Fruit fly (Drosophila melanogaster) whole organism, embryonic: ENCODE results near the gene CG4991.

Experiments used
- Atf6 ChIP-seq: fragments of 200-800 bp; sonication (Bioruptor generic); IDR thresholded peaks from 2 replicates; pipeline ENCODE4 v1.3.6; 2022; ENCODE audit warnings: missing biosample characterization, missing genetic modification characterization
- CG10209 ChIP-seq: fragments of 200-800 bp; sonication (Bioruptor generic); optimal IDR thresholded peaks from 3 replicates; lab custom pipeline; 2017; ENCODE audit warnings: missing biosample characterization, mild to moderate bottlenecking, missing genetic modification characterization, missing genetic modification reagents
- CG10366 ChIP-seq: fragments of 200-800 bp; sonication (Bioruptor generic); IDR thresholded peaks from 2 replicates; pipeline ENCODE4 v1.3.6; 2022; ENCODE audit warnings: missing biosample characterization, missing genetic modification characterization
- CG10654 ChIP-seq: fragments of 200-800 bp; sonication (Bioruptor generic); optimal IDR thresholded peaks from 2 replicates; lab custom pipeline; 2016; ENCODE audit warnings: missing biosample characterization, missing genetic modification characterization
- CG11085 ChIP-seq: fragments of 200-800 bp; sonication (Bioruptor generic); IDR thresholded peaks from 2 replicates; pipeline ENCODE4 v1.3.6; 2022; ENCODE audit warnings: missing biosample characterization, missing genetic modification characterization
- CG13296 ChIP-seq: fragments of 200-800 bp; sonication (Bioruptor generic); optimal IDR thresholded peaks from 3 replicates; lab custom pipeline; 2018; ENCODE audit warnings: missing biosample characterization, mild to moderate bottlenecking, missing genetic modification characterization
- CG13424 ChIP-seq: fragments of 200-800 bp; sonication (Bioruptor generic); optimal IDR thresholded peaks from 2 replicates; lab custom pipeline; 2019; ENCODE audit warnings: missing biosample characterization, mild to moderate bottlenecking, missing genetic modification characterization, moderate library complexity
- CG14441 ChIP-seq: fragments of 200-800 bp; sonication (Bioruptor generic); IDR thresholded peaks from 2 replicates; pipeline ENCODE4 v1.3.6; 2022; ENCODE audit warnings: missing biosample characterization, missing genetic modification characterization
- CG15011 ChIP-seq: fragments of 200-800 bp; sonication (Bioruptor generic); optimal IDR thresholded peaks from 3 replicates; lab custom pipeline; 2018; ENCODE audit warnings: missing biosample characterization, mild to moderate bottlenecking, missing genetic modification characterization
- CG15073 ChIP-seq: fragments of 200-800 bp; sonication (Bioruptor generic); optimal IDR thresholded peaks from 2 replicates; lab custom pipeline; 2016; ENCODE audit warnings: missing biosample characterization, missing genetic modification characterization
- CG2199 ChIP-seq: fragments of 200-800 bp; sonication (Bioruptor generic); IDR thresholded peaks from 3 replicates; pipeline ENCODE4 v1.3.6; 2022; ENCODE audit warnings: missing biosample characterization, missing genetic modification characterization
- CG30020 ChIP-seq: fragments of 200-800 bp; optimal IDR thresholded peaks from 2 replicates; lab custom pipeline; 2019; ENCODE audit warnings: missing biosample characterization, mild to moderate bottlenecking, missing genetic modification characterization, moderate library complexity
- CG3838 ChIP-seq: fragments of 200-800 bp; sonication (Bioruptor generic); optimal IDR thresholded peaks from 3 replicates; lab custom pipeline; 2016; ENCODE audit warnings: missing biosample characterization, missing genetic modification characterization
- CG4360 ChIP-seq: fragments of 200-800 bp; sonication (Bioruptor generic); IDR thresholded peaks from 2 replicates; pipeline ENCODE4 v1.3.6; 2022; ENCODE audit warnings: missing biosample characterization, missing genetic modification characterization
- CG7987 ChIP-seq: fragments of 200-800 bp; sonication (Bioruptor generic); optimal IDR thresholded peaks from 2 replicates; lab custom pipeline; 2018; ENCODE audit warnings: missing biosample characterization, mild to moderate bottlenecking, missing genetic modification characterization, moderate library complexity
- CG8290 ChIP-seq, 3 experiments: fragments of 200-800 bp; sonication (Bioruptor generic); optimal IDR thresholded peaks; 2 replicates each; lab custom pipeline; 2016 to 2019; ENCODE audit warnings: missing biosample characterization in 3 of 3, missing genetic modification characterization in 3 of 3, mild to moderate bottlenecking in 2 of 3, moderate library complexity in 1 of 3
- CG8478 ChIP-seq: fragments of >200 bp; optimal IDR thresholded peaks from 2 replicates; lab custom pipeline; 2018
- CG8924 ChIP-seq: fragments of 200-800 bp; optimal IDR thresholded peaks from 3 replicates; lab custom pipeline; 2019; ENCODE audit warnings: missing biosample characterization, mild to moderate bottlenecking, missing genetic modification characterization, moderate library complexity
- CG9437 ChIP-seq: fragments of 200-800 bp; sonication (Bioruptor generic); optimal IDR thresholded peaks from 2 replicates; lab custom pipeline; 2018; ENCODE audit warnings: missing biosample characterization, mild to moderate bottlenecking, missing genetic modification characterization
- CG9727 ChIP-seq: fragments of 200-800 bp; sonication (Bioruptor generic); optimal IDR thresholded peaks from 3 replicates; lab custom pipeline; 2017; ENCODE audit warnings: missing biosample characterization, mild to moderate bottlenecking, missing genetic modification characterization
- CG9932 ChIP-seq: fragments of 200-800 bp; sonication (Bioruptor generic); IDR thresholded peaks from 2 replicates; pipeline ENCODE4 v1.3.6; 2022; ENCODE audit warnings: missing biosample characterization, missing genetic modification characterization
- Doc2 ChIP-seq: fragments of 200-800 bp; sonication (Bioruptor generic); IDR thresholded peaks from 2 replicates; pipeline ENCODE4 v1.3.6; 2022; ENCODE audit warnings: missing biosample characterization, missing genetic modification characterization
- E2f1 ChIP-seq: fragments of 200-800 bp; sonication (Bioruptor generic); IDR thresholded peaks from 2 replicates; pipeline ENCODE4 v1.3.6; 2022; ENCODE audit warnings: missing biosample characterization, missing genetic modification characterization
- HHEX ChIP-seq: fragments of 200-800 bp; sonication (Bioruptor generic); optimal IDR thresholded peaks from 3 replicates; lab custom pipeline; 2017; ENCODE audit warnings: missing biosample characterization, mild to moderate bottlenecking, missing genetic modification characterization, missing genetic modification reagents
- HLH4C ChIP-seq: fragments of 200-800 bp; sonication (Bioruptor generic); IDR thresholded peaks from 3 replicates; pipeline ENCODE4 v1.3.6; 2022; ENCODE audit warnings: missing biosample characterization, missing genetic modification characterization; ENCODE audit not compliant: partially characterized antibody
- HLHmδ ChIP-seq: fragments of 200-800 bp; sonication (Bioruptor generic); optimal IDR thresholded peaks from 2 replicates; lab custom pipeline; 2018; ENCODE audit warnings: missing biosample characterization, mild to moderate bottlenecking, missing genetic modification characterization, moderate library complexity
- HmgD ChIP-seq: fragments of 200-800 bp; sonication (Bioruptor generic); optimal IDR thresholded peaks from 3 replicates; lab custom pipeline; 2016; ENCODE audit warnings: missing biosample characterization, missing genetic modification characterization
- Hr3 ChIP-seq: fragments of 200-800 bp; sonication (Bioruptor generic); optimal IDR thresholded peaks from 3 replicates; lab custom pipeline; 2016; ENCODE audit warnings: missing biosample characterization, missing genetic modification characterization
- Hr51 ChIP-seq, 2 experiments: fragments of 200-800 bp; sonication (Bioruptor generic); optimal IDR thresholded peaks; 2 replicates in 1 of 2; 3 replicates in 1 of 2; lab custom pipeline; 2016 to 2018; ENCODE audit warnings: missing biosample characterization in 2 of 2, missing genetic modification characterization in 2 of 2, mild to moderate bottlenecking in 1 of 2, moderate library complexity in 1 of 2
- Lhr ChIP-seq: fragments of 200-800 bp; sonication (Bioruptor generic); optimal IDR thresholded peaks from 3 replicates; lab custom pipeline; 2017; ENCODE audit warnings: mild to moderate bottlenecking, missing biosample characterization, missing genetic modification reagents, missing genetic modification characterization
- MTF-1 ChIP-seq: fragments of 200-800 bp; sonication (Bioruptor generic); optimal IDR thresholded peaks from 2 replicates; lab custom pipeline; 2018; ENCODE audit warnings: missing biosample characterization, mild to moderate bottlenecking, missing genetic modification characterization, borderline replicate concordance
- Mrtf ChIP-seq: fragments of 200-800 bp; sonication (Bioruptor generic); IDR thresholded peaks from 3 replicates; pipeline ENCODE4 v1.3.6; 2022; ENCODE audit warnings: missing biosample characterization, missing genetic modification characterization
- NC2β ChIP-seq: fragments of 200-800 bp; sonication (Bioruptor generic); optimal IDR thresholded peaks from 2 replicates; lab custom pipeline; 2016; ENCODE audit warnings: missing biosample characterization, missing genetic modification characterization
- NFAT ChIP-seq: fragments of 200-800 bp; sonication (Bioruptor generic); IDR thresholded peaks from 2 replicates; pipeline ENCODE4 v1.3.6; 2022; ENCODE audit warnings: missing biosample characterization, missing genetic modification characterization
- Nf-YA ChIP-seq: fragments of 200-800 bp; sonication (Bioruptor generic); IDR thresholded peaks from 2 replicates; pipeline ENCODE4 v1.3.6; 2022; ENCODE audit warnings: missing biosample characterization, missing genetic modification characterization
- Oaz ChIP-seq: fragments of 200-800 bp; sonication (Bioruptor generic); IDR thresholded peaks from 2 replicates; pipeline ENCODE4 v1.3.6; 2022; ENCODE audit warnings: missing biosample characterization, missing genetic modification characterization
- Poxn ChIP-seq: fragments of 200-800 bp; sonication (Bioruptor generic); IDR thresholded peaks from 2 replicates; pipeline ENCODE4 v1.3.6; 2022; ENCODE audit warnings: missing biosample characterization, missing genetic modification characterization
- YL-1 ChIP-seq: fragments of 200-800 bp; sonication (Bioruptor generic); optimal IDR thresholded peaks from 3 replicates; lab custom pipeline; 2017; ENCODE audit warnings: missing biosample characterization, mild to moderate bottlenecking, missing genetic modification characterization
- al ChIP-seq: fragments of 200-800 bp; sonication (Bioruptor generic); IDR thresholded peaks from 2 replicates; pipeline ENCODE4 v1.3.6; 2022; ENCODE audit warnings: missing biosample characterization, missing genetic modification characterization
- chif ChIP-seq, 2 experiments: fragments of 200-800 bp; sonication (Bioruptor generic); optimal IDR thresholded peaks; 3 replicates each; lab custom pipeline; 2016; ENCODE audit warnings: missing biosample characterization in 2 of 2, missing genetic modification characterization in 2 of 2
- dmrt99B ChIP-seq: fragments of 200-800 bp; sonication (Bioruptor generic); optimal IDR thresholded peaks from 2 replicates; lab custom pipeline; 2018; ENCODE audit warnings: missing biosample characterization, mild to moderate bottlenecking, missing genetic modification characterization, moderate library complexity
- dysf ChIP-seq: fragments of 200-800 bp; sonication (Bioruptor generic); IDR thresholded peaks from 3 replicates; pipeline ENCODE4 v1.3.6; 2022; ENCODE audit warnings: missing biosample characterization, missing genetic modification characterization
- ems ChIP-seq: fragments of 200-800 bp; sonication (Bioruptor generic); optimal IDR thresholded peaks from 3 replicates; lab custom pipeline; 2016; ENCODE audit warnings: missing biosample characterization, missing genetic modification characterization
- ewg ChIP-seq: fragments of 200-800 bp; sonication (Bioruptor generic); optimal IDR thresholded peaks from 3 replicates; lab custom pipeline; 2017; ENCODE audit warnings: mild to moderate bottlenecking, missing biosample characterization, missing genetic modification reagents, missing genetic modification characterization
- pan ChIP-seq, 4 experiments: fragments of >200 bp in 3 of 4; fragments of 200-800 bp in 1 of 4; sonication (Bioruptor generic) in 1 of 4; optimal IDR thresholded peaks in 3 of 4; IDR thresholded peaks in 1 of 4; 2 replicates each; pipeline versions ENCODE4 v1.3.6 to Lab custom; 2017 to 2022; ENCODE audit warnings: missing biosample characterization in 2 of 4, missing genetic modification characterization in 2 of 4, mixed read lengths in 1 of 4
- row ChIP-seq: fragments of 200-800 bp; sonication (Bioruptor generic); IDR thresholded peaks from 3 replicates; pipeline ENCODE4 v1.3.6; 2022; ENCODE audit warnings: missing biosample characterization, missing genetic modification characterization
- sug ChIP-seq: fragments of 200-800 bp; optimal IDR thresholded peaks from 2 replicates; lab custom pipeline; 2019; ENCODE audit warnings: missing biosample characterization, mild to moderate bottlenecking, missing genetic modification characterization, moderate library complexity
- tna ChIP-seq: fragments of 200-800 bp; sonication (Bioruptor generic); IDR thresholded peaks from 2 replicates; pipeline ENCODE4 v1.3.6; 2022; ENCODE audit warnings: missing biosample characterization, missing genetic modification characterization; ENCODE audit not compliant: partially characterized antibody

The CG4991 gene

dm6 chrX:17091062-17091904, at the start of gene CG4991, which contains the start of gene CG16700 (continued):
- TF ChIP-seq Nf-YA (GFP tag; lab: Robert Waterston, UW) (no peak), CG4360 (GFP tag; lab: Robert Waterston, UW) (no peak), Hr3 (GFP tag; lab: Kevin White, UChicago) (peak; percentile 86), CG9727 (peak; percentile 94), HHEX (GFP tag; lab: Kevin White, UChicago) (peak; percentile 68), dysf (GFP tag; lab: Robert Waterston, UW) (peak; percentile 85), YL-1 (GFP tag; lab: Kevin White, UChicago) (peak; percentile 20), CG3838 (GFP tag; lab: Kevin White, UChicago) (no peak), HLH4C (GFP tag; lab: Robert Waterston, UW) (no peak), Doc2 (GFP tag; lab: Robert Waterston, UW) (no peak), NFAT (GFP tag; lab: Robert Waterston, UW) (peak; percentile 67), dmrt99B (tag; lab: Kevin White, UChicago) (peak; percentile 87), CG9437 (GFP tag; lab: Kevin White, UChicago) (peak; percentile 87), CG10654 (GFP tag; lab: Kevin White, UChicago) (peak; percentile 54), chif (GFP tag; optimal IDR thresholded peaks at IDR 0.05; lab: Kevin White, UChicago) (peak in 1 of 2 experiments; percentile 20), HmgD (GFP tag; lab: Kevin White, UChicago) (no peak), row (GFP tag; lab: Robert Waterston, UW) (peak; percentile 83), CG8290 (GFP tag; optimal IDR thresholded peaks at IDR 0.05; lab: Kevin White, UChicago) (peak; percentile 24), CG8290 (tag; optimal IDR thresholded peaks at IDR 0.05; lab: Kevin White, UChicago) (peak in 1 of 2 experiments; percentile 38), Poxn (GFP tag; lab: Robert Waterston, UW) (no peak), Mrtf (peak; percentile 58; the same call in 1 of the 3 replicates), Oaz (GFP tag; lab: Robert Waterston, UW) (peak; percentile 43; the same call in 1 of the 2 replicates), NC2β (no peak), ewg (GFP tag; lab: Kevin White, UChicago) (peak; percentile 37), CG15073 (GFP tag; lab: Kevin White, UChicago) (no peak), CG7987 (GFP tag; lab: Kevin White, UChicago) (no peak), sug (tag; lab: Kevin White, UChicago) (peak; percentile 84), CG15011 (GFP tag; lab: Kevin White, UChicago) (peak; percentile 65), tna (no peak), Atf6 (GFP tag; lab: Robert Waterston, UW) (peak; percentile 58; the same call in 1 of the 2 replicates), HLHmδ (no peak), pan (optimal IDR thresholded peaks at IDR 0.05; lab: Kevin White, UChicago) (no peak), pan (GFP tag; optimal IDR thresholded peaks at IDR 0.05 in 1 of 2, IDR thresholded peaks at IDR 0.05 in 1 of 2) (peak in 1 of 2 experiments; percentile 70), Lhr (GFP tag; lab: Kevin White, UChicago) (peak; percentile 5), CG13296 (peak; percentile 82), E2f1 (GFP tag; lab: Robert Waterston, UW) (peak; percentile 59), CG8478 (lab: Kevin White, UChicago) (no peak), CG2199 (GFP tag; lab: Robert Waterston, UW) (no peak), CG10209 (GFP tag; lab: Kevin White, UChicago) (peak; percentile 80), ems (no peak), al (GFP tag; lab: Robert Waterston, UW) (peak; percentile 69; the same call in 1 of the 2 replicates), MTF-1 (GFP tag; lab: Kevin White, UChicago) (no peak), CG13424 (tag; lab: Kevin White, UChicago) (peak; percentile 90), CG11085 (GFP tag; lab: Robert Waterston, UW) (peak; percentile 62; the same call in 1 of the 2 replicates), CG30020 (tag; lab: Kevin White, UChicago) (peak; percentile 69), CG10366 (GFP tag; lab: Robert Waterston, UW) (peak; percentile 46), CG8924 (tag; lab: Kevin White, UChicago) (peak; percentile 91), CG14441 (peak; percentile 67), CG9932 (GFP tag; lab: Robert Waterston, UW) (peak; percentile 77), Hr51 (GFP tag; optimal IDR thresholded peaks at IDR 0.05; lab: Kevin White, UChicago) (peak in 1 of 2 experiments; percentile 89)
